Worm (Caenorhabditis elegans) whole organism, young adult: Measurements from ENCODE around the gene F45F2.10.

Experiments used
- B0035.1 ChIP-seq: sonication (generic microtip); optimal IDR thresholded peaks from 2 replicates; lab custom pipeline; 2016; ENCODE audit warnings: missing genetic modification characterization, mild to moderate bottlenecking, missing compliant biosample characterization, missing genotype, missing genetic modification reagents
- B0261.1 ChIP-seq: sonication (generic microtip); optimal IDR thresholded peaks from 2 replicates; lab custom pipeline; 2016; ENCODE audit warnings: mild to moderate bottlenecking, missing genetic modification characterization, moderate library complexity, missing compliant biosample characterization
- C06A6.2 ChIP-seq: fragments of 200-800 bp; sonication (Bioruptor generic); conservative IDR thresholded peaks from 2 replicates; pipeline ENCODE4 v1.3.6; 2022; ENCODE audit warnings: missing genetic modification characterization, missing compliant biosample characterization
- C17E4.6 ChIP-seq: fragments of 200-800 bp; sonication (Bioruptor generic); IDR thresholded peaks from 2 replicates; pipeline ENCODE4 v1.3.6; 2022; ENCODE audit warnings: missing genetic modification reagents, missing genetic modification characterization, missing compliant biosample characterization
- D2030.7 ChIP-seq: fragments of 200-800 bp; sonication (Bioruptor generic); IDR thresholded peaks from 2 replicates; pipeline ENCODE4 v1.3.6; 2022; ENCODE audit warnings: missing genetic modification reagents, missing genetic modification characterization, missing compliant biosample characterization
- F22D6.2 ChIP-seq: sonication (generic microtip); optimal IDR thresholded peaks from 2 replicates; lab custom pipeline; 2016; ENCODE audit warnings: mild to moderate bottlenecking, missing genetic modification characterization, missing compliant biosample characterization
- F33H1.4 ChIP-seq: fragments of 200-800 bp; sonication (Bioruptor generic); IDR thresholded peaks from 2 replicates; pipeline ENCODE4 v1.3.6; 2022; ENCODE audit warnings: missing genetic modification reagents, missing genetic modification characterization, missing compliant biosample characterization
- F37B4.10 ChIP-seq: fragments of 200-800 bp; sonication (Bioruptor generic); IDR thresholded peaks from 2 replicates; pipeline ENCODE4 v1.3.6; 2022; ENCODE audit warnings: missing genetic modification characterization, missing compliant biosample characterization
- F39B2.1 ChIP-seq: fragments of 200-800 bp; sonication (Bioruptor generic); IDR thresholded peaks from 2 replicates; pipeline ENCODE4 v1.3.6; 2022; ENCODE audit warnings: missing genetic modification reagents, missing genetic modification characterization, missing compliant biosample characterization
- F52B5.7 ChIP-seq: sonication (generic microtip); optimal IDR thresholded peaks from 2 replicates; lab custom pipeline; 2016; ENCODE audit warnings: mild to moderate bottlenecking, missing genetic modification characterization, missing compliant biosample characterization
- F57A8.1 ChIP-seq: fragments of 200-800 bp; sonication (Bioruptor generic); optimal IDR thresholded peaks from 2 replicates; lab custom pipeline; 2018; ENCODE audit warnings: mild to moderate bottlenecking, missing genetic modification characterization, moderate library complexity, missing compliant biosample characterization
- K12H6.12 ChIP-seq: fragments of 200-800 bp; sonication (Bioruptor generic); optimal IDR thresholded peaks from 2 replicates; lab custom pipeline; 2018; ENCODE audit warnings: mild to moderate bottlenecking, missing genetic modification characterization, missing compliant biosample characterization
- ama-1 ChIP-seq, 3 experiments: fragments of 150-350 bp in 1 of 3; sonication (generic microtip) in 2 of 3; optimal IDR thresholded peaks; 2 replicates each; lab custom pipeline; 2014 to 2018; ENCODE audit warnings: missing biosample characterization in 2 of 3, missing genetic modification characterization in 2 of 3, missing genetic modification reagents in 2 of 3
- attf-3 ChIP-seq: fragments of 200-800 bp; sonication (Bioruptor generic); conservative IDR thresholded peaks from 2 replicates; pipeline ENCODE4 v1.3.6; 2022; ENCODE audit warnings: missing genetic modification reagents, missing genetic modification characterization, missing compliant biosample characterization
- attf-6 ChIP-seq: fragments of 200-800 bp; sonication (Bioruptor generic); IDR thresholded peaks from 2 replicates; pipeline ENCODE4 v1.3.6; 2022; ENCODE audit warnings: missing genetic modification reagents, missing genetic modification characterization, missing compliant biosample characterization
- die-1 ChIP-seq: sonication (generic microtip); optimal IDR thresholded peaks from 2 replicates; lab custom pipeline; 2016; ENCODE audit warnings: missing genotype, mild to moderate bottlenecking, missing genetic modification characterization, missing compliant biosample characterization
- dox-1 ChIP-seq: fragments of 200-800 bp; sonication (Bioruptor generic); IDR thresholded peaks from 2 replicates; pipeline ENCODE4 v1.3.6; 2022; ENCODE audit warnings: missing genetic modification reagents, missing genetic modification characterization, missing compliant biosample characterization
- egl-18 ChIP-seq: fragments of 200-800 bp; sonication (Bioruptor generic); IDR thresholded peaks from 2 replicates; pipeline ENCODE4 v1.3.6; 2022; ENCODE audit warnings: missing genetic modification reagents, missing genetic modification characterization, missing compliant biosample characterization
- egl-44 ChIP-seq: fragments of 200-800 bp; sonication (Bioruptor generic); IDR thresholded peaks from 2 replicates; pipeline ENCODE4 v1.3.6; 2022; ENCODE audit warnings: missing genetic modification reagents, missing genetic modification characterization, missing compliant biosample characterization
- egrh-3 ChIP-seq: fragments of 200-800 bp; sonication (Bioruptor generic); IDR thresholded peaks from 2 replicates; pipeline ENCODE4 v1.3.6; 2022; ENCODE audit warnings: missing genetic modification reagents, missing genetic modification characterization, missing compliant biosample characterization
- hmg-1.2 ChIP-seq: fragments of 200-800 bp; sonication (Bioruptor generic); IDR thresholded peaks from 2 replicates; pipeline ENCODE4 v1.3.6; 2022; ENCODE audit warnings: missing genetic modification reagents, missing genetic modification characterization, missing compliant biosample characterization
- hrde-1 ChIP-seq: sonication (generic microtip); optimal IDR thresholded peaks from 2 replicates; lab custom pipeline; 2016; ENCODE audit warnings: missing genetic modification characterization, mild to moderate bottlenecking, missing compliant biosample characterization, moderate library complexity, missing genotype, missing genetic modification reagents, borderline replicate concordance
- lag-1 ChIP-seq: fragments of 200-800 bp; sonication (Bioruptor generic); IDR thresholded peaks from 2 replicates; pipeline ENCODE4 v1.3.6; 2022; ENCODE audit warnings: missing genetic modification reagents, missing genetic modification characterization, missing compliant biosample characterization
- lsl-1 ChIP-seq: fragments of 200-800 bp; sonication (Bioruptor generic); optimal IDR thresholded peaks from 2 replicates; lab custom pipeline; 2018; ENCODE audit warnings: mild to moderate bottlenecking, missing genetic modification characterization, moderate library complexity, missing compliant biosample characterization
- madf-6 ChIP-seq: fragments of 200-800 bp; sonication (Bioruptor generic); IDR thresholded peaks from 2 replicates; pipeline ENCODE4 v1.3.6; 2022; ENCODE audit warnings: missing genetic modification reagents, missing genetic modification characterization, missing compliant biosample characterization
- mcd-1 ChIP-seq: fragments of 200-800 bp; sonication (Bioruptor generic); IDR thresholded peaks from 2 replicates; pipeline ENCODE4 v1.3.6; 2022; ENCODE audit warnings: missing genetic modification reagents, missing genetic modification characterization, missing compliant biosample characterization
- mes-4 ChIP-seq: sonication (generic microtip); optimal IDR thresholded peaks from 2 replicates; lab custom pipeline; 2016; ENCODE audit warnings: missing genotype, missing genetic modification characterization, missing compliant biosample characterization
- nfya-2 ChIP-seq: fragments of 200-800 bp; sonication (Bioruptor generic); IDR thresholded peaks from 2 replicates; pipeline ENCODE4 v1.3.6; 2022; ENCODE audit warnings: missing genetic modification reagents, missing genetic modification characterization, missing compliant biosample characterization
- nhr-179 ChIP-seq: sonication (generic microtip); optimal IDR thresholded peaks from 2 replicates; lab custom pipeline; 2016; ENCODE audit warnings: mild to moderate bottlenecking, missing genetic modification characterization, missing compliant biosample characterization
- pbrm-1 ChIP-seq: fragments of 200-800 bp; sonication (Bioruptor generic); IDR thresholded peaks from 2 replicates; pipeline ENCODE4 v1.3.6; 2022; ENCODE audit warnings: missing genetic modification reagents, missing genetic modification characterization, missing compliant biosample characterization
- sea-2 ChIP-seq: fragments of 200-800 bp; sonication (Bioruptor generic); IDR thresholded peaks from 2 replicates; pipeline ENCODE4 v1.3.6; 2022; ENCODE audit warnings: missing genetic modification characterization, missing compliant biosample characterization
- snpc-1.3 ChIP-seq: sonication (generic microtip); optimal IDR thresholded peaks from 2 replicates; lab custom pipeline; 2017; ENCODE audit warnings: missing genetic modification characterization, mild to moderate bottlenecking, missing compliant biosample characterization, antibody characterized with exemption, moderate library complexity, missing genotype, missing genetic modification reagents; ENCODE audit not compliant: insufficient read depth
- sptf-2 ChIP-seq: fragments of 200-800 bp; sonication (Bioruptor generic); optimal IDR thresholded peaks from 2 replicates; lab custom pipeline; 2018; ENCODE audit warnings: mild to moderate bottlenecking, missing genetic modification characterization, missing compliant biosample characterization
- zfh-2 ChIP-seq: fragments of 200-800 bp; sonication (Bioruptor generic); conservative IDR thresholded peaks from 2 replicates; pipeline ENCODE4 v1.3.6; 2022; ENCODE audit warnings: missing genetic modification reagents, missing genetic modification characterization, missing compliant biosample characterization
- ztf-18 ChIP-seq: sonication (generic microtip); optimal IDR thresholded peaks from 2 replicates; lab custom pipeline; 2016; ENCODE audit warnings: missing genotype, mild to moderate bottlenecking, missing genetic modification characterization, missing compliant biosample characterization
- ztf-25 ChIP-seq: fragments of 200-800 bp; sonication (Bioruptor generic); IDR thresholded peaks from 2 replicates; pipeline ENCODE4 v1.3.6; 2022; ENCODE audit warnings: missing genetic modification reagents, missing genetic modification characterization, missing compliant biosample characterization

F45F2.10 gene

ce11 chrV:8545531-8546224, 27.0 kb upstream of the F45F2.10 start, which contains the start of the genes slc-17.8 and asns-1:
Gene slc-17.8, minus strand, starts transcription at chrV:8545581.
Gene asns-1, plus strand, starts transcription at chrV:8546174.
- peak; percentile 84 for TF ChIP-seq zfh-2
- no peak for TF ChIP-seq B0035.1
- peak; percentile 69; the same call in 1 of the 2 replicates for TF ChIP-seq egrh-3 (GFP tag; lab: Robert Waterston, UW)
- TF ChIP-seq F57A8.1 (GFP tag; lab: Kevin White, UChicago) = peak; percentile 11

ce11 chrV:8537031-8537430, 18.4 kb upstream of the F45F2.10 start, which contains the start of gene otpl-4:
Gene otpl-4, plus strand, starts transcription at chrV:8537331.
- TF ChIP-seq attf-6 (GFP tag; lab: Robert Waterston, UW) (no peak), F33H1.4 (GFP tag; lab: Robert Waterston, UW) (no peak), madf-6 (GFP tag; lab: Robert Waterston, UW) (no peak), attf-3 (GFP tag; lab: Robert Waterston, UW) (no peak), dox-1 (GFP tag; lab: Robert Waterston, UW) (no peak), B0035.1 (no peak), egl-18 (GFP tag; lab: Robert Waterston, UW) (no peak), pbrm-1 (GFP tag; lab: Robert Waterston, UW) (no peak), K12H6.12 (tag; lab: Kevin White, UChicago) (no peak), ama-1 (optimal IDR thresholded peaks at IDR 0.05; lab: Kevin White, UChicago) (no peak), ama-1 (GFP tag; optimal IDR thresholded peaks at IDR 0.05; lab: Kevin White, UChicago) (no peak), mcd-1 (GFP tag; lab: Robert Waterston, UW) (no peak), F22D6.2 (no peak)

- no peak for TF ChIP-seq lsl-1 (GFP tag; lab: Kevin White, UChicago)
Observed at ce11 chrV:8536213-8536612, 17.5 kb upstream of the F45F2.10 start, which contains the start of gene his-39. Gene his-39, plus strand, starts transcription at chrV:8536513.

DNA sequence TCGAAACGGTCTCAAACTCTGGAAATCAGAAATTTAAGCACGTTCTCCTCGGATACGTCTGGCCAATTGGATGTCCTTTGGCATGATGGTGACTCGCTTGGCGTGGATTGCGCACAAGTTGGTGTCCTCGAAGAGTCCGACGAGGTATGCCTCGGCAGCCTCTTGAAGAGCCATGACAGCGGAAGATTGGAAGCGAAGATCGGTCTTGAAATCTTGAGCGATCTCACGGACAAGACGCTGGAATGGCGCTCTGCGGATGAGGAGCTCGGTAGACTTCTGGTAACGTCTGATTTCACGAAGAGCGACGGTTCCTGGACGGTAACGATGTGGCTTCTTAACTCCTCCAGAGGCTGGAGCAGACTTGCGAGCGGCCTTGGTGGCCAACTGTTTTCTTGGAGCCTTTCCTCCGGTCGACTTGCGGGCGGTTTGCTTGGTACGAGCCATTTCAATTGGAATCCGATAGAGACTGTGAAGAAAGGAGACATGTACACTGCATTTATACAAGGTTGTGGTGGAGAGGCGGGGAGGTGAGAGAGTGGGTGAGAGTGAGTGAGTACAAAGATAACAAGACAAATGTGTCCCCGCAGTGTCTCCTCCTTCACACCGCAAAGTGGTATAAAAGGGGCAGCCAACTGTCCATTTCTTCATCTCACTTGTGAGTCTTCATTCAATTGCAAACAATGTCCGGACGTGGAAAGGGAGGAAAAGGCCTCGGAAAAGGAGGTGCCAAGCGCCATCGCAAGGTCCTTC, 16.0 kb upstream of the F45F2.10 start, which contains the start of the genes his-6 and his-5:
Gene his-6, minus strand, starts transcription at position 444 of the 750 bp plus-strand sequence.
Gene his-5, plus strand, starts transcription at position 681 of the 750 bp plus-strand sequence.
- 0 out of 2 replicates have a peak, but pooled peaks have one; percentile 36 for TF ChIP-seq mcd-1 (GFP tag; lab: Robert Waterston, UW)
- 0 out of 2 replicates have a peak, but pooled peaks have one; percentile 10 for TF ChIP-seq sea-2
- TF ChIP-seq pbrm-1 (GFP tag; lab: Robert Waterston, UW) = 0 out of 2 replicates have a peak, but pooled peaks have one; percentile 30
- peak; percentile 58; the same call in 1 of the 2 replicates for TF ChIP-seq C06A6.2 (GFP tag; lab: Robert Waterston, UW)
- peak; percentile 98 for TF ChIP-seq F39B2.1 (GFP tag; lab: Robert Waterston, UW)
- TF ChIP-seq dox-1 (GFP tag; lab: Robert Waterston, UW) = peak; percentile 69
- peak; percentile 35; the same call in 1 of the 2 replicates for TF ChIP-seq D2030.7 (GFP tag; lab: Robert Waterston, UW)
- peak; percentile 30; the same call in 1 of the 2 replicates for TF ChIP-seq hmg-1.2 (GFP tag; lab: Robert Waterston, UW)

DNA sequence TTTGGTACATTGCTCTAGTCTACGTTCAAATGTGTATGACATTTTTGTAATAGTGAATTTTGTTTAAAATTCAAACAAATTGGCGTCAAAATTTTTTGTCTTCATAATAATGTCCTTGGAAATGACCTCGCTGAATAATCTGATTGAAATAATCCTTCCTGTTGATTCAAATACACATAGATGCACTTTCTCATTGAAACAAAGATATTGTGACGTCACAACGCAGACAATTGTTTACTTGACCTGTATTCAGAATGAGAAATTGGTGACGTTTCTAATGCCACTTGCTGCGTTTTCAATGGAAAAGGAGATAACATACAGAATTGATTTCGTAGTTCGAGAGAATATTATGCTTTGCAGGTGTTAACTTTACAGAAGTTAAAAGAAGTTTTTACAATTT, 15.2 kb upstream of the F45F2.10 start:
- no peak for TF ChIP-seq die-1 (tag; lab: Kevin White, UChicago)
- no peak for TF ChIP-seq F52B5.7
- no peak for TF ChIP-seq ztf-25 (GFP tag; lab: Robert Waterston, UW)
- TF ChIP-seq snpc-1.3 (tag; lab: Kevin White, UChicago) = no peak
- no peak for TF ChIP-seq B0261.1 (tag; lab: Kevin White, UChicago)
- TF ChIP-seq nfya-2 (GFP tag; lab: Robert Waterston, UW) = no peak
- no peak for TF ChIP-seq F37B4.10 (GFP tag; lab: Robert Waterston, UW)
- TF ChIP-seq hrde-1 = no peak
- no peak for TF ChIP-seq egl-44 (GFP tag; lab: Robert Waterston, UW)
- no peak for TF ChIP-seq C17E4.6 (GFP tag; lab: Robert Waterston, UW)
- TF ChIP-seq lag-1 (GFP tag; lab: Robert Waterston, UW) = no peak
- no peak for TF ChIP-seq sptf-2 (GFP tag; lab: Kevin White, UChicago)
- no peak for TF ChIP-seq attf-6 (GFP tag; lab: Robert Waterston, UW)
- no peak for TF ChIP-seq ztf-18
- TF ChIP-seq nhr-179 (tag; lab: Kevin White, UChicago) = no peak
- TF ChIP-seq mes-4 (tag; lab: Kevin White, UChicago) = no peak
